Fruit fly (Drosophila melanogaster): ENCODE measurements around the gene Pcyt2.

dm6 chr3L:1580194-1580593, 26.9 kb downstream of the Pcyt2 start:
- TF ChIP-seq CTCF (optimal IDR thresholded peaks at IDR 0.05) (no peak), CG8478 (optimal IDR thresholded peaks at IDR 0.05) (no peak)
